Worm (Caenorhabditis elegans): ENCODE results near the gene ipla-3.

DNA sequence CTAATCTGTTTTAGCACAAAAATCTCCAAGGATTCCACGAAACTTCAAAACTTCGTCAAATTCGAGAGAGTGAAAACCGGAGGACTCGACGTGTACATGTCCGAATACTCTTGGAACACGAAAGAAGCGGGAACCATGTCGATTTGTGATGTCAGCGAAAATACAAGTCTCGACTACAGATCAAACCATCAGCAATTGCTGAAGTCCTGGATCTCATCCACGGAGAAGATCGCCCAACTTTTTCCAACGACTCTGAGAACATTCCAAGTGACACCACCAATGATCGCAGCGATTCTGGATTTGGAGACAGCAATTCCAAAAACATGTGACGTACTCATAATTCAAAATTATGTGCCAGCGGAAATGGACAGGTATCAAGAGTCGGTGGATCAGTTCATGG is 6.6 kb downstream of the ipla-3 start:
- no peak for TF ChIP-seq lir-3 (tag; optimal IDR thresholded peaks at IDR 0.05; ENCODE audit: poor library complexity)
- no peak for TF ChIP-seq egl-27 (tag; optimal IDR thresholded peaks at IDR 0.05)
- TF ChIP-seq nhr-76 (tag; optimal IDR thresholded peaks at IDR 0.05), result no peak
- no peak for TF ChIP-seq unc-62 (GFP tag; optimal IDR thresholded peaks at IDR 0.05)
- no peak for TF ChIP-seq nhr-71 (tag; optimal IDR thresholded peaks at IDR 0.05)
- TF ChIP-seq unc-130 (tag; optimal IDR thresholded peaks at IDR 0.05), result no peak
- TF ChIP-seq tbx-2 (tag; optimal IDR thresholded peaks at IDR 0.05), result no peak
- TF ChIP-seq pqm-1 (tag; optimal IDR thresholded peaks at IDR 0.05), result no peak
- no peak for TF ChIP-seq vab-15 (tag; optimal IDR thresholded peaks at IDR 0.05)
- TF ChIP-seq nhr-28 (tag; optimal IDR thresholded peaks at IDR 0.05), result no peak
- no peak for TF ChIP-seq lsy-2 (tag; optimal IDR thresholded peaks at IDR 0.05)
- no peak for TF ChIP-seq C16A3.4 (tag; optimal IDR thresholded peaks at IDR 0.05)
- TF ChIP-seq ama-1 (optimal IDR thresholded peaks at IDR 0.05), result no peak
